Fruit fly (Drosophila melanogaster): ENCODE data around the gene dwg.

Gene dwg

DNA sequence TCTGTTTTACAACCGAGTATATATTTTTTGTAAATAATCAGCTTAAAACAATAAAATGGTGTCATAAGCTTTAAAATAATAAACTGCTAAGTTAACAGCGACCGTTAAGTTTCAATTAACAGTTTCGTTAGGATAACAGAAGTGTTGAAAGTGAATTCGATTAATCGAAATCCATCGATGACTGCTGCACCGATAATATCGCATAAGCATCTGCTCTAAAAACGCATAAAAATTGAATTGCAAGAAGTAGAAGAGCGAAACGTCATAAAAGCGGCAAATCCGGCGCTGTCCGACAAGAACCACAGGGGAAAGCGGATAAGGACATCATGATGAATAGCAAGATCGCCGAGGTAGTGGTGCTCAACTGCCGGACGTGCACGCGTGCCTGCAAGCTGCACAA, at the start of gene dwg:
dwg (plus strand) TSS at position 193 of the 400 bp plus-strand sequence.
- TF ChIP-seq CG4318 (GFP tag; optimal IDR thresholded peaks at IDR 0.05) (no peak), CG9139 (GFP tag; optimal IDR thresholded peaks at IDR 0.05) (no peak), Met (GFP tag; optimal IDR thresholded peaks at IDR 0.05) (no peak), salr (GFP tag; optimal IDR thresholded peaks at IDR 0.05) (no peak), acj6 (GFP tag; optimal IDR thresholded peaks at IDR 0.05) (no peak), esn (GFP tag; optimal IDR thresholded peaks at IDR 0.05) (no peak), fd85E (GFP tag; optimal IDR thresholded peaks at IDR 0.05) (no peak), CG32006 (GFP tag; optimal IDR thresholded peaks at IDR 0.05) (no peak), eg (GFP tag; IDR thresholded peaks at IDR 0.05) (no peak), CG8632 (GFP tag; optimal IDR thresholded peaks at IDR 0.05) (no peak), topi (GFP tag; optimal IDR thresholded peaks at IDR 0.05) (no peak), Eip78C (GFP tag) (no peak), CG6163 (GFP tag; IDR thresholded peaks at IDR 0.05) (no peak), CG15336 (GFP tag; IDR thresholded peaks at IDR 0.05) (no peak), CG6854 (GFP tag; optimal IDR thresholded peaks at IDR 0.05) (no peak), CG6276 (GFP tag; optimal IDR thresholded peaks at IDR 0.05) (no peak), Blimp-1 (GFP tag; optimal IDR thresholded peaks at IDR 0.05) (no peak), CG31627 (GFP tag; optimal IDR thresholded peaks at IDR 0.05) (no peak), CG3919 (GFP tag; optimal IDR thresholded peaks at IDR 0.05) (no peak)

DNA sequence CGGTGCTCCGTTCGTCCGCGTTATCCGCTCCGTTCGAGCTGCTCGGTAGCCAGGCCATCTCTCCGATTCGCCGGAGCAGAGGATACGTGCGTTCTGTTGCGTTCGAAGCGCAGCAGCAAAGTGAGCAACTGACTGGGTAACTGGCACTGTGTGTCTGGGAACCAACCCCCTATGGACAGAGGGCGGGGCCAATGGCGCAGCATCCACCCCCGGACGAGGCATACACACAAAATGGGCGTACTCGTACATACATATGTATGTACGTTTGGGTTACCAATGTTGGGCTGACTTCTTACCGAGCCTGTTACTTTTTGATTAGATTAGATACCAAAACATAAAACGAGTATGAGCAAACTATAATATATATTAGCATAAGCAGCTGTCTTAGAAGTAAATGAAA, 45.9 kb upstream of the dwg start, which contains the start of gene HLH3B:
HLH3B (minus strand) TSS at position 123 of the 400 bp plus-strand sequence.
- TF ChIP-seq pdm3 (GFP tag; optimal IDR thresholded peaks at IDR 0.05) (no peak), Ets21C (GFP tag; optimal IDR thresholded peaks at IDR 0.05) (no peak), CG6163 (GFP tag; IDR thresholded peaks at IDR 0.05) (no peak), CG9139 (GFP tag; optimal IDR thresholded peaks at IDR 0.05) (no peak), salr (GFP tag; optimal IDR thresholded peaks at IDR 0.05) (no peak), CG11762 (GFP tag; optimal IDR thresholded peaks at IDR 0.05; ENCODE audit: insufficient read depth) (no peak), lz (GFP tag; optimal IDR thresholded peaks at IDR 0.05) (no peak), CG31627 (GFP tag; optimal IDR thresholded peaks at IDR 0.05) (no peak), acj6 (GFP tag; optimal IDR thresholded peaks at IDR 0.05) (no peak), OdsH (GFP tag; optimal IDR thresholded peaks at IDR 0.05) (no peak), fd85E (GFP tag; optimal IDR thresholded peaks at IDR 0.05) (no peak), eg (GFP tag; IDR thresholded peaks at IDR 0.05) (no peak), Smox (GFP tag; optimal IDR thresholded peaks at IDR 0.05) (no peak), CG16779 (tag; optimal IDR thresholded peaks at IDR 0.05) (no peak), Gug (GFP tag; IDR thresholded peaks at IDR 0.05) (no peak), topi (GFP tag; optimal IDR thresholded peaks at IDR 0.05) (no peak)

DNA sequence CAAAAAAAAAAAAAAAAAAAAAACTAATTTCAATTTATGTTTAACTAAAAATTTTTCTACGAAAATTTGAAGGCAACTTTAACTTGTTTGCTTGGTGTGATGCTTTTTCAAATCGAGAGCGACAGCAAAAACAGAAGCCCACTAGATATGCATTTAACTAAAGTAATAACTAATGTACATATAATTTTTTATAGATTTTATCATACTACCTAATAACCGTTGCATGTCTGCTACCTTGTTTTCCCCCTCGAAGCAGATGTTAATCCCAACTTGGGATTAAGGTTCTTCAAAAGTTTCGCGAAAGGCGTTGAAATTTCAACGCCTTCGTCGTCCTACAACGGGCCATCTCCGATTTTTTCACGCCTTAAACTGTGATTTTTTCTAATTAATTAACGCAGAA, 44.7 kb upstream of the dwg start, which contains the start of gene CG2652:
CG2652 (minus strand) TSS at position 101 of the 400 bp plus-strand sequence.
- TF ChIP-seq ss (GFP tag; optimal IDR thresholded peaks at IDR 0.05): no peak
- TF ChIP-seq eg (GFP tag; IDR thresholded peaks at IDR 0.05): no peak
- no peak for TF ChIP-seq CG11294 (GFP tag; IDR thresholded peaks at IDR 0.05)
- no peak for TF ChIP-seq achi (GFP tag; optimal IDR thresholded peaks at IDR 0.05)
- no peak for TF ChIP-seq Ets96B (tag; optimal IDR thresholded peaks at IDR 0.05)

DNA sequence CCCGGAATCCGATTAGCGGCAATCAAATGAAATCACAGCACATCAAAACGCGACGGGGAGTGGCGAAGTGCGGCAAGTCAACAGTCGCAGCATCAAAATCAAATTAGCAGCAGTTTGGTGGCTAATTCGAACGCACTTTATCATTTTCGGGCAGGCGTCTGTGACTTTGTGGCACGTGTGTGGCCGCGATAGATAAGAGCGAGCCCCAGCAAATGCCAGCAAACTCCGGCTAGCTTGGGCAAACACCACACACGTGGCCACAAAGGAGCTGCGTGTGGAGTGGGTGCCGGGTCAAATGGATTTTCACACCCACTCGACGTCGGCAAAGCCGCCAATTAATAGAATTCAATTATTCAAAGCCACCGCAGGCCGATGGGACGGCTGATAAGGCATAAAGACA, 43.6 kb upstream of the dwg start:
- TF ChIP-seq CG4318 (GFP tag; optimal IDR thresholded peaks at IDR 0.05) (no peak), CG10631 (GFP tag; optimal IDR thresholded peaks at IDR 0.05) (no peak), CG8319 (GFP tag; optimal IDR thresholded peaks at IDR 0.05) (no peak), lz (GFP tag; optimal IDR thresholded peaks at IDR 0.05) (no peak), CG6792 (GFP tag; optimal IDR thresholded peaks at IDR 0.05) (no peak), salr (GFP tag; optimal IDR thresholded peaks at IDR 0.05) (no peak), CG11762 (GFP tag; optimal IDR thresholded peaks at IDR 0.05; ENCODE audit: insufficient read depth) (no peak), CG15336 (GFP tag; IDR thresholded peaks at IDR 0.05) (no peak), CG8119 (GFP tag; IDR thresholded peaks at IDR 0.05) (no peak), eg (GFP tag; IDR thresholded peaks at IDR 0.05) (no peak), CG34406 (GFP tag; optimal IDR thresholded peaks at IDR 0.05) (no peak), CG6276 (GFP tag; optimal IDR thresholded peaks at IDR 0.05) (no peak), Eip93F (GFP tag; optimal IDR thresholded peaks at IDR 0.05) (no peak), Hr39 (GFP tag; optimal IDR thresholded peaks at IDR 0.05) (no peak), CG6163 (GFP tag; IDR thresholded peaks at IDR 0.05) (no peak), CG11902 (GFP tag; optimal IDR thresholded peaks at IDR 0.05) (no peak), achi (GFP tag; optimal IDR thresholded peaks at IDR 0.05) (no peak), CG31627 (GFP tag; optimal IDR thresholded peaks at IDR 0.05) (no peak)

Data from whole organism, prepupa.